Worm (Caenorhabditis elegans) whole organism, L3 larva: ENCODE data around the gene mip-2.

Experiments
- aly-2 ChIP-seq: fragments of 150-350 bp; optimal IDR thresholded peaks from 2 replicates; lab custom pipeline; 2014; ENCODE audit warnings: missing biosample characterization, missing genetic modification characterization
- ceh-82 ChIP-seq: fragments of 150-350 bp; optimal IDR thresholded peaks from 2 replicates; lab custom pipeline; 2014; ENCODE audit warnings: missing biosample characterization, missing genetic modification characterization
- elt-3 ChIP-seq, 3 experiments: fragments of 150-350 bp in 1 of 3; sonication (generic microtip) in 2 of 3; optimal IDR thresholded peaks; 2 replicates in 2 of 3; 4 replicates in 1 of 3; lab custom pipeline; 2014 to 2017; ENCODE audit warnings: missing biosample characterization in 3 of 3, missing genetic modification characterization in 3 of 3
- fkh-10 ChIP-seq: sonication (generic microtip); optimal IDR thresholded peaks from 2 replicates; lab custom pipeline; 2017; ENCODE audit warnings: missing biosample characterization, missing genetic modification reagents, missing genetic modification characterization
- fos-1 ChIP-seq: fragments of 150-350 bp; optimal IDR thresholded peaks from 2 replicates; lab custom pipeline; 2014; ENCODE audit warnings: missing biosample characterization, missing genetic modification characterization
- lsy-12 ChIP-seq: sonication (generic microtip); optimal IDR thresholded peaks from 2 replicates; lab custom pipeline; 2016; ENCODE audit warnings: mild to moderate bottlenecking, missing genetic modification characterization, missing compliant biosample characterization
- mdl-1 ChIP-seq: fragments of 150-350 bp; optimal IDR thresholded peaks from 2 replicates; lab custom pipeline; 2014; ENCODE audit warnings: missing biosample characterization, missing genetic modification characterization
- nhr-237 ChIP-seq: fragments of 150-350 bp; optimal IDR thresholded peaks from 2 replicates; lab custom pipeline; 2014; ENCODE audit warnings: missing biosample characterization, missing genetic modification characterization
- nhr-28 ChIP-seq: fragments of 150-350 bp; optimal IDR thresholded peaks from 2 replicates; lab custom pipeline; 2014; ENCODE audit warnings: missing biosample characterization, missing genetic modification characterization
- nhr-76 ChIP-seq: fragments of 150-350 bp; sonication (generic microtip); optimal IDR thresholded peaks from 5 replicates; lab custom pipeline; 2014; ENCODE audit warnings: missing biosample characterization, missing genetic modification characterization
- sea-2 ChIP-seq: fragments of 150-350 bp; sonication (generic microtip); optimal IDR thresholded peaks from 4 replicates; lab custom pipeline; 2014; ENCODE audit warnings: missing biosample characterization, missing genetic modification reagents, missing genetic modification characterization
- snpc-4 ChIP-seq: fragments of 150-350 bp; optimal IDR thresholded peaks from 2 replicates; lab custom pipeline; 2014; ENCODE audit warnings: missing biosample characterization, missing genetic modification characterization
- unc-62 ChIP-seq: fragments of 150-350 bp; sonication (generic microtip); optimal IDR thresholded peaks from 4 replicates; lab custom pipeline; 2014; ENCODE audit warnings: missing biosample characterization, missing genetic modification reagents, missing genetic modification characterization

DNA sequence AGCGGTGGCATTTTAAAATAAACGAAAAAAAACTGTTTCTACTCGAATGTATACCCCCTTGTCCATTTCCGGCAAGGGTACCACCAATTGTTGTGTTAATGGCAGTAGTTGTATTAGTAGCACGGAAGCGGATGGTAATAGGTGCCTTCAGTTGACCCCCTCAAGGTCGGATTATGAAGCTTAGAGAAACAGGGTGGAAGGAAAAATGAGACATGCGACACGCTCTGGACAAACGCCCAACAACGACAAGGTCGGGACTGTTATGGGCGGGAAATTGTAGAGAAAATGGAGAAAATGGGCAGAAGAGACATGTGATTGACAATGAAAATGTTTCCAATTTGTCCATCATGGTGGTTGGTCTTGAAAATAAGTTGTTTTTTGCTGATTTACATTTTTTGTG lies 32.2 kb upstream of the mip-2 start, which contains the start of gene T01D3.3:
- TF ChIP-seq aly-2 (no peak), nhr-76 (tag; lab: Kevin White, UChicago) (no peak), mdl-1 (tag; lab: Kevin White, UChicago) (no peak), lsy-12 (no peak), sea-2 (GFP tag; lab: Kevin White, UChicago) (no peak), elt-3 (tag; optimal IDR thresholded peaks at IDR 0.05; lab: Kevin White, UChicago) (no peak), ceh-82 (no peak), snpc-4 (no peak), nhr-237 (tag; lab: Kevin White, UChicago) (no peak), nhr-28 (tag; lab: Kevin White, UChicago) (no peak), fkh-10 (no peak), fos-1 (tag; lab: Kevin White, UChicago) (no peak), unc-62 (GFP tag; lab: Kevin White, UChicago) (no peak)
